Fruit fly (Drosophila melanogaster) whole organism, pupa: ENCODE data around the gene MED18.

ENCODE experiments used
- CG10348 ChIP-seq: fragments of 200-800 bp; sonication (Bioruptor generic); IDR thresholded peaks from 2 replicates; pipeline ENCODE4 v1.3.6; 2022; ENCODE audit warnings: missing biosample characterization, missing genetic modification characterization
- CG12605 ChIP-seq: fragments of 200-800 bp; sonication (Bioruptor generic); IDR thresholded peaks from 2 replicates; pipeline ENCODE4 v1.3.6; 2022; ENCODE audit warnings: missing biosample characterization, missing genetic modification characterization
- CG13204 ChIP-seq: fragments of 200-800 bp; sonication (Bioruptor generic); optimal IDR thresholded peaks from 2 replicates; lab custom pipeline; 2018; ENCODE audit warnings: missing biosample characterization, mild to moderate bottlenecking, missing genetic modification characterization, moderate library complexity
- CG32121 ChIP-seq: fragments of 200-800 bp; sonication (Bioruptor generic); IDR thresholded peaks from 2 replicates; pipeline ENCODE4 v1.3.6; 2022; ENCODE audit warnings: missing biosample characterization, missing genetic modification characterization
- CG8159 ChIP-seq: fragments of 200-800 bp; sonication (Bioruptor generic); optimal IDR thresholded peaks from 3 replicates; lab custom pipeline; 2018; ENCODE audit warnings: missing biosample characterization, mild to moderate bottlenecking, missing genetic modification characterization, moderate library complexity
- CG8301 ChIP-seq: fragments of 200-800 bp; sonication (Bioruptor generic); optimal IDR thresholded peaks from 2 replicates; lab custom pipeline; 2018; ENCODE audit warnings: missing biosample characterization, mild to moderate bottlenecking, missing genetic modification characterization
- CG9948 ChIP-seq: fragments of 200-800 bp; sonication (Bioruptor generic); optimal IDR thresholded peaks from 2 replicates; lab custom pipeline; 2018; ENCODE audit warnings: missing biosample characterization, mild to moderate bottlenecking, missing genetic modification characterization, moderate library complexity
- EcR ChIP-seq: fragments of 200-800 bp; sonication (Bioruptor generic); optimal IDR thresholded peaks from 3 replicates; lab custom pipeline; 2019; ENCODE audit warnings: missing biosample characterization, missing genetic modification characterization, mild to moderate bottlenecking, moderate library complexity, missing genetic modification reagents
- Pif1A ChIP-seq: fragments of 200-800 bp; sonication (Bioruptor generic); optimal IDR thresholded peaks from 3 replicates; lab custom pipeline; 2016; ENCODE audit warnings: missing biosample characterization, missing genetic modification characterization
- Pif1B ChIP-seq: fragments of 200-800 bp; sonication (Bioruptor generic); optimal IDR thresholded peaks from 3 replicates; lab custom pipeline; 2016; ENCODE audit warnings: missing biosample characterization, missing genetic modification characterization
- Snoo ChIP-seq: fragments of 200-800 bp; sonication (Bioruptor generic); optimal IDR thresholded peaks from 3 replicates; lab custom pipeline; 2017; ENCODE audit warnings: missing biosample characterization, mild to moderate bottlenecking, missing genetic modification characterization, inconsistent platforms
- fd96Ca ChIP-seq: fragments of 200-800 bp; sonication (Bioruptor generic); IDR thresholded peaks from 3 replicates; pipeline ENCODE4 v1.3.6; 2022; ENCODE audit warnings: missing biosample characterization, missing genetic modification characterization
- gl ChIP-seq: fragments of 200-800 bp; sonication (Bioruptor generic); optimal IDR thresholded peaks from 2 replicates; lab custom pipeline; 2018; ENCODE audit warnings: missing biosample characterization, mild to moderate bottlenecking, missing genetic modification characterization
- rn ChIP-seq: fragments of 200-800 bp; sonication (Bioruptor generic); IDR thresholded peaks from 2 replicates; pipeline ENCODE4 v1.3.6; 2022; ENCODE audit warnings: missing biosample characterization, missing genetic modification characterization

Gene MED18

dm6 chrX:1909533-1909932 is 43.8 kb downstream of the MED18 start:
- TF ChIP-seq CG13204 (GFP tag; lab: Kevin White, UChicago) (no peak), Snoo (tag; lab: Kevin White, UChicago) (no peak), CG10348 (GFP tag; lab: Robert Waterston, UW) (no peak), rn (GFP tag; lab: Robert Waterston, UW) (no peak), CG32121 (GFP tag; lab: Robert Waterston, UW) (no peak), Pif1B (GFP tag; lab: Kevin White, UChicago) (no peak), EcR (GFP tag; lab: Kevin White, UChicago) (no peak), gl (tag; lab: Kevin White, UChicago) (no peak), Pif1A (GFP tag; lab: Kevin White, UChicago) (no peak), fd96Ca (no peak), CG8301 (no peak), CG8159 (no peak), CG12605 (GFP tag; lab: Robert Waterston, UW) (no peak), CG9948 (tag; lab: Kevin White, UChicago) (no peak)
- TF ChIP-seq, all 21 proteins: peak for 0
